Fruit fly (Drosophila melanogaster) whole organism, wandering third instar larva: ENCODE data around the gene Mlp84B.
A peak's percentile ranks its signal among the peaks of the same experiment; 100 is the strongest.

ENCODE experiments used
- Abd-B ChIP-seq: fragments of >200 bp; optimal IDR thresholded peaks from 2 replicates; lab custom pipeline; 2017; ENCODE audit warnings: missing biosample characterization, missing genetic modification characterization
- Dif ChIP-seq: fragments of 200-275, 200-300 bp; sonication (Bioruptor generic); optimal IDR thresholded peaks from 2 replicates; lab custom pipeline; 2018; ENCODE audit warnings: missing biosample characterization, missing genetic modification characterization; ENCODE audit not compliant: partially characterized antibody
- GATAd ChIP-seq: sonication (Bioruptor generic); optimal IDR thresholded peaks from 2 replicates; lab custom pipeline; 2016; ENCODE audit warnings: missing biosample characterization, missing genetic modification characterization
- Hr78 ChIP-seq: fragments of >200 bp; optimal IDR thresholded peaks from 2 replicates; lab custom pipeline; 2017; ENCODE audit warnings: missing biosample characterization, missing genetic modification characterization
- Myc ChIP-seq: fragments of >200 bp; optimal IDR thresholded peaks from 2 replicates; lab custom pipeline; 2017
- N ChIP-seq: fragments of >200 bp; optimal IDR thresholded peaks from 2 replicates; lab custom pipeline; 2018; ENCODE audit warnings: missing biosample characterization, missing external identifiers, missing genetic modification characterization
- Rel ChIP-seq, 2 experiments: fragments of 200-800 bp; sonication (Bioruptor generic) in 1 of 2; optimal IDR thresholded peaks; 2 replicates in 1 of 2; 3 replicates in 1 of 2; lab custom pipeline; 2016 to 2019; ENCODE audit warnings: mild to moderate bottlenecking in 2 of 2, missing biosample characterization in 2 of 2, missing genetic modification characterization in 2 of 2, moderate library complexity in 1 of 2
- br ChIP-seq: fragments of 200-800 bp; sonication (Bioruptor generic); optimal IDR thresholded peaks from 2 replicates; lab custom pipeline; 2016; ENCODE audit warnings: missing biosample characterization, missing genetic modification characterization
- dsf ChIP-seq: sonication (Bioruptor generic); optimal IDR thresholded peaks from 2 replicates; lab custom pipeline; 2016; ENCODE audit warnings: missing biosample characterization, missing genetic modification characterization, borderline replicate concordance
- lola ChIP-seq: fragments of >200 bp; optimal IDR thresholded peaks from 2 replicates; lab custom pipeline; 2017; ENCODE audit warnings: missing biosample characterization, missing genetic modification characterization
- pan ChIP-seq: fragments of >200 bp; optimal IDR thresholded peaks from 2 replicates; lab custom pipeline; 2017
- sv ChIP-seq: fragments of 200-800 bp; sonication (Bioruptor generic); optimal IDR thresholded peaks from 3 replicates; lab custom pipeline; 2016; ENCODE audit warnings: missing biosample characterization, missing genetic modification characterization

dm6 chr3R:7107713-7108588, 9.6 kb downstream of the Mlp84B start:
- TF ChIP-seq Dif (GFP tag; lab: Kevin White, UChicago) (peak; percentile 98), dsf (GFP tag; lab: Kevin White, UChicago) (no peak), GATAd (no peak), lola (GFP tag; lab: Kevin White, UChicago) (no peak), Rel (GFP tag; optimal IDR thresholded peaks at IDR 0.05; lab: Kevin White, UChicago) (no peak), Rel (tag; optimal IDR thresholded peaks at IDR 0.05; lab: Kevin White, UChicago) (peak; percentile 81), sv (GFP tag; lab: Kevin White, UChicago) (no peak), pan (lab: Kevin White, UChicago) (no peak), Hr78 (GFP tag; lab: Kevin White, UChicago) (no peak), N (peak; percentile 2), br (GFP tag; lab: Kevin White, UChicago) (peak; percentile 20), Myc (no peak), Abd-B (GFP tag; lab: Kevin White, UChicago) (no peak)
